Worm (Caenorhabditis elegans): ENCODE results near the gene ubh-3.

The ubh-3 gene

ce11 chrV:6551707-6552390 is 43.2 kb upstream of the ubh-3 start, which contains the start of gene twk-10 (continued):
- TF ChIP-seq elt-3 (tag; optimal IDR thresholded peaks at IDR 0.05) (peak in 1 of 6 experiments; percentile 10), xbp-1 (tag; optimal IDR thresholded peaks at IDR 0.05) (peak; percentile 15), snu-23 (GFP tag; optimal IDR thresholded peaks at IDR 0.05) (peak; percentile 42), dsc-1 (tag; optimal IDR thresholded peaks at IDR 0.05) (peak; percentile 3), lin-13 (GFP tag; optimal IDR thresholded peaks at IDR 0.05) (no peak), tlp-1 (tag; optimal IDR thresholded peaks at IDR 0.05) (no peak), hlh-4 (tag; optimal IDR thresholded peaks at IDR 0.05) (no peak), rnt-1 (tag; optimal IDR thresholded peaks at IDR 0.05) (peak; percentile 45), hlh-17 (GFP tag; optimal IDR thresholded peaks at IDR 0.05; ENCODE audit: borderline replicate concordance) (no peak)

- no peak for TF ChIP-seq unc-86 (tag; optimal IDR thresholded peaks at IDR 0.05)
- no peak for TF ChIP-seq C04F5.9 (tag; optimal IDR thresholded peaks at IDR 0.05)
- TF ChIP-seq elt-3 (tag; optimal IDR thresholded peaks at IDR 0.05): no peak
- TF ChIP-seq nhr-11 (tag; optimal IDR thresholded peaks at IDR 0.05): no peak
- TF ChIP-seq unc-30 (tag; optimal IDR thresholded peaks at IDR 0.05): no peak
- no peak for TF ChIP-seq unc-98 (GFP tag; IDR thresholded peaks at IDR 0.05)
- no peak for TF ChIP-seq isw-1 (GFP tag; IDR thresholded peaks at IDR 0.05)
- TF ChIP-seq aly-2 (tag; optimal IDR thresholded peaks at IDR 0.05): no peak
- no peak for TF ChIP-seq fkh-8 (tag; optimal IDR thresholded peaks at IDR 0.05)
- no peak for TF ChIP-seq swsn-7 (tag; optimal IDR thresholded peaks at IDR 0.05)
- TF ChIP-seq efl-3 (GFP tag; optimal IDR thresholded peaks at IDR 0.05): no peak
- TF ChIP-seq F16B12.6 (tag; optimal IDR thresholded peaks at IDR 0.05): no peak
- no peak for TF ChIP-seq fkh-10 (GFP tag; optimal IDR thresholded peaks at IDR 0.05)
- no peak for TF ChIP-seq lin-39 (tag; optimal IDR thresholded peaks at IDR 0.05)
- no peak for TF ChIP-seq sptf-1 (tag; optimal IDR thresholded peaks at IDR 0.05)
- no peak for TF ChIP-seq lin-13 (GFP tag; optimal IDR thresholded peaks at IDR 0.05)
- TF ChIP-seq elt-2 (tag; optimal IDR thresholded peaks at IDR 0.05): no peak
- no peak for TF ChIP-seq nhr-12 (tag; optimal IDR thresholded peaks at IDR 0.05)
Measured at ce11 chrV:6549871-6550270, 41.3 kb upstream of the ubh-3 start, which contains the start of gene lipl-4. Gene lipl-4, plus strand, starts transcription at chrV:6550171.

- no peak for TF ChIP-seq efl-1 (optimal IDR thresholded peaks at IDR 0.05)
- TF ChIP-seq efl-1 (GFP tag; optimal IDR thresholded peaks at IDR 0.05 in 1 of 2): peak in 1 of 2 experiments; percentile 83
- no peak for TF ChIP-seq fkh-8 (tag; optimal IDR thresholded peaks at IDR 0.05)
- TF ChIP-seq mdl-1 (tag; optimal IDR thresholded peaks at IDR 0.05): no peak
Measured at ce11 chrV:6549148-6549547, 40.5 kb upstream of the ubh-3 start, which contains the start of gene K04A8.20. Gene K04A8.20, plus strand, starts transcription at chrV:6549448.

- TF ChIP-seq efl-1 (optimal IDR thresholded peaks at IDR 0.05) (no peak), efl-1 (GFP tag; optimal IDR thresholded peaks at IDR 0.05 in 1 of 2) (peak in 1 of 2 experiments; percentile 21), efl-3 (GFP tag; optimal IDR thresholded peaks at IDR 0.05) (no peak)
Measured at ce11 chrV:6548309-6548708, 39.7 kb upstream of the ubh-3 start.

ce11 chrV:6546450-6547171 is 38.0 kb upstream of the ubh-3 start, which contains the start of gene dre-1:
Gene dre-1, minus strand, starts transcription at chrV:6546500.
- TF ChIP-seq efl-1 (optimal IDR thresholded peaks at IDR 0.05) (no peak), efl-1 (GFP tag; optimal IDR thresholded peaks at IDR 0.05 in 1 of 2) (peak in 1 of 2 experiments; percentile 35), lin-35 (GFP tag; optimal IDR thresholded peaks at IDR 0.05) (peak in 1 of 2 experiments; percentile 12), ztf-11 (tag; optimal IDR thresholded peaks at IDR 0.05) (no peak)

- TF ChIP-seq swsn-7 (tag; optimal IDR thresholded peaks at IDR 0.05) (no peak), nhr-20 (tag; optimal IDR thresholded peaks at IDR 0.05) (peak; percentile 41), efl-3 (GFP tag; optimal IDR thresholded peaks at IDR 0.05) (no peak), snpc-4 (tag; optimal IDR thresholded peaks at IDR 0.05) (no peak), nhr-12 (tag; optimal IDR thresholded peaks at IDR 0.05) (no peak), lin-14 (GFP tag; optimal IDR thresholded peaks at IDR 0.05) (peak; percentile 77), mdl-1 (tag; optimal IDR thresholded peaks at IDR 0.05) (no peak), zip-4 (GFP tag; optimal IDR thresholded peaks at IDR 0.05) (no peak), nhr-71 (tag; optimal IDR thresholded peaks at IDR 0.05) (peak; percentile 6), mep-1 (tag; optimal IDR thresholded peaks at IDR 0.05) (peak; percentile 40), lir-3 (tag; optimal IDR thresholded peaks at IDR 0.05; ENCODE audit: poor library complexity) (no peak), ceh-90 (tag; optimal IDR thresholded peaks at IDR 0.05) (no peak), nhr-28 (tag; optimal IDR thresholded peaks at IDR 0.05) (no peak), hlh-4 (tag; optimal IDR thresholded peaks at IDR 0.05) (no peak), F16B12.6 (tag; optimal IDR thresholded peaks at IDR 0.05) (no peak), lsy-2 (tag; optimal IDR thresholded peaks at IDR 0.05) (no peak), snu-23 (GFP tag; optimal IDR thresholded peaks at IDR 0.05) (peak; percentile 42)
Measured at ce11 chrV:6544999-6545398, 36.4 kb upstream of the ubh-3 start.
